Worm (Caenorhabditis elegans) whole organism, L4/young adult: ENCODE measurements around the gene col-153.

Source experiments
- W03F9.2 ChIP-seq: fragments of 150-350 bp; optimal IDR thresholded peaks from 2 replicates; lab custom pipeline; 2014; ENCODE audit warnings: missing biosample characterization, missing genetic modification characterization
- dao-5 ChIP-seq: sonication (generic microtip); optimal IDR thresholded peaks from 2 replicates; lab custom pipeline; 2016; ENCODE audit warnings: missing genotype, missing genetic modification characterization, moderate library complexity, missing compliant biosample characterization
- him-1 ChIP-seq: sonication (generic microtip); optimal IDR thresholded peaks from 2 replicates; lab custom pipeline; 2016; ENCODE audit warnings: missing genotype, missing genetic modification reagents, missing genetic modification characterization, missing compliant biosample characterization

Gene col-153

ce11 chrV:10931189-10931588 lies 18.4 kb upstream of the col-153 start, which contains the start of gene scvp-1:
Gene scvp-1 (minus strand): TSS chrV:10931289.
- TF ChIP-seq dao-5 (no peak), W03F9.2 (tag; lab: Kevin White, UChicago) (no peak), him-1 (tag; lab: Kevin White, UChicago) (no peak)

ce11 chrV:10932411-10932810 lies 17.2 kb upstream of the col-153 start, which contains the start of gene F58B4.5:
Gene F58B4.5 (plus strand): TSS chrV:10932693.
- TF ChIP-seq W03F9.2 (tag; lab: Kevin White, UChicago) (peak; percentile 21), dao-5 (no peak)

ce11 chrV:10936681-10937080 lies 12.9 kb upstream of the col-153 start, which contains the start of gene F17C11.12:
Gene F17C11.12 (minus strand): TSS chrV:10936920.
- TF ChIP-seq W03F9.2 (tag; lab: Kevin White, UChicago) (no peak), him-1 (tag; lab: Kevin White, UChicago) (no peak), dao-5 (no peak)

- TF ChIP-seq W03F9.2 (tag; lab: Kevin White, UChicago) (peak; percentile 10), dao-5 (no peak)
Measured at ce11 chrV:10937294-10937693, 12.3 kb upstream of the col-153 start.

ce11 chrV:10938739-10939138 lies 10.9 kb upstream of the col-153 start, which contains the start of gene F17C11.11:
Gene F17C11.11 (minus strand): TSS chrV:10938817.
- TF ChIP-seq him-1 (tag; lab: Kevin White, UChicago) (no peak), W03F9.2 (tag; lab: Kevin White, UChicago) (no peak), dao-5 (no peak)

- TF ChIP-seq W03F9.2 (tag; lab: Kevin White, UChicago) (no peak), dao-5 (no peak), him-1 (tag; lab: Kevin White, UChicago) (no peak)
Measured at ce11 chrV:10939990-10940570, 9.5 kb upstream of the col-153 start.

- TF ChIP-seq W03F9.2 (tag; lab: Kevin White, UChicago) = peak; percentile 19
- no peak for TF ChIP-seq dao-5
Measured at ce11 chrV:10940571-10940991, 9.0 kb upstream of the col-153 start.

- no peak for TF ChIP-seq him-1 (tag; lab: Kevin White, UChicago)
- TF ChIP-seq W03F9.2 (tag; lab: Kevin White, UChicago) = no peak
- TF ChIP-seq dao-5 = no peak
Measured at ce11 chrV:10941150-10941549, 8.5 kb upstream of the col-153 start, which contains the start of gene F17C11.26. Gene F17C11.26 (plus strand): TSS chrV:10941450.

ce11 chrV:10942161-10942560 lies 7.5 kb upstream of the col-153 start, which contains the start of gene zip-9:
Gene zip-9 (plus strand): TSS chrV:10942461.
- no peak for TF ChIP-seq him-1 (tag; lab: Kevin White, UChicago)
- TF ChIP-seq W03F9.2 (tag; lab: Kevin White, UChicago) = no peak
- TF ChIP-seq dao-5 = no peak

ce11 chrV:10944903-10945302 lies 4.7 kb upstream of the col-153 start:
- TF ChIP-seq W03F9.2 (tag; lab: Kevin White, UChicago) = no peak
- no peak for TF ChIP-seq dao-5
- TF ChIP-seq him-1 (tag; lab: Kevin White, UChicago) = no peak

- TF ChIP-seq dao-5 = no peak
- no peak for TF ChIP-seq him-1 (tag; lab: Kevin White, UChicago)
Measured at ce11 chrV:10947210-10947609, 2.4 kb upstream of the col-153 start.

ce11 chrV:10947930-10948329 lies 1.7 kb upstream of the col-153 start, which contains the start of gene F17C11.2:
Gene F17C11.2 (plus strand): TSS chrV:10948230.
- TF ChIP-seq him-1 (tag; lab: Kevin White, UChicago) = no peak
- no peak for TF ChIP-seq W03F9.2 (tag; lab: Kevin White, UChicago)
- TF ChIP-seq dao-5 = no peak

- TF ChIP-seq W03F9.2 (tag; lab: Kevin White, UChicago) (peak; percentile 62), him-1 (tag; lab: Kevin White, UChicago) (no peak)
Measured at ce11 chrV:10951655-10952278, 2.2 kb downstream of the col-153 start, which contains the start of gene F17C11.4. Gene F17C11.4 (plus strand): TSS chrV:10951860.

ce11 chrV:10953471-10954155 lies 4.0 kb downstream of the col-153 start:
- TF ChIP-seq dao-5 (no peak), him-1 (tag; lab: Kevin White, UChicago) (no peak), W03F9.2 (tag; lab: Kevin White, UChicago) (no peak)
